Fruit fly (Drosophila melanogaster): ENCODE measurements around the gene CG8032.

The CG8032 gene

DNA sequence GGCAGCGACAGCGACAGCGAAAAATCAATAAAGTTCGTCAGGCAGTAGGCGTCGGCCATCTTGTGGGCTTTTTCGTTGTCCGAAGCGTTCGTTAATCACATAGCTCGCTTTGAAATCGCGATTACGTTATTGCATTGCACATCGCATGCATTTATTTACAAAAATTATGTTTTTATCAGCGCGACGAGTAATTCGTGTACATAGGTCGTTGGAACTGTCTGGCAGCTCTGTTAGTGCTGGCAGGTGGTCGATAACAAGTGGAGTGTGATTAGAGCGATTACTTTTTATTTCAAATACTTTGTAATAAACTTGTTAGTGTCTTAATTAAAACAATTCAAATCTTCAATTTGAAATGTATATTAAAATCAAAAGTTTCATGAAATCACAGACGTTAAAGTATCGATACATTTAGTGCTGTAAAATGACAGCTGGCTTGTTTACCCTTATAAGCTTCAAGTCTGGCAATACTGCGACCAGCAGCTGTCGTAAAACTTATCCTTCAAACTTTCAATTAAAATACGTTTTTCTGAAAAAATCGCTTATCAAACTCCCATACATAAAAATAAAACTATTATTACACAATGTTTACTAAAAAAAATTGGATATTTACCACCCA, at the start of gene CG8032:
CG8032 (plus strand) TSS at position 448 of the 616 bp plus-strand sequence.
- TF ChIP-seq psq (optimal IDR thresholded peaks at IDR 0.05) (no peak), h (optimal IDR thresholded peaks at IDR 0.05) (no peak), Myc (optimal IDR thresholded peaks at IDR 0.05) (no peak), insv (optimal IDR thresholded peaks at IDR 0.05) (no peak), Sin3A (optimal IDR thresholded peaks at IDR 0.05) (no peak), ttk (optimal IDR thresholded peaks at IDR 0.05) (no peak)

DNA sequence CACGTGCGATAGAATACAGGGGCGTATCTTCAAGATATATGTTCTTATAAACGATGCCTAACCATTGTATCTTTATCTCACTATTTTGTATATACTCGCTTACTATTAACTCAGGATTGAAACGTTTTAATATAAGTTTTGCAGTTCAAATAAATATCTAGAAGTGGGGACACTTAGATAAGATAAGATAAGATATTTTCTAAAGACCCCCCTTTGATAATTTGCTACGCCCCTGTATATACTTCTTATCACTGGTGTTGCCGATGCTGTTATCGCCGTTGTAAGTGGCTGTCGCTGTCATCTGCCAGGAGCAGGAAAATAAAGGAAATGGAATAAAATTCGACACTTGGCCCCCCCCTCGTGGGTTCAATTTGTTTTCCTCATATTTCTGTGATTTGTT, 47.8 kb upstream of the CG8032 start:
- TF ChIP-seq Sin3A (optimal IDR thresholded peaks at IDR 0.05), result no peak
- no peak for TF ChIP-seq insv (optimal IDR thresholded peaks at IDR 0.05)
- no peak for TF ChIP-seq psq (optimal IDR thresholded peaks at IDR 0.05)
- TF ChIP-seq Myc (optimal IDR thresholded peaks at IDR 0.05), result no peak
- TF ChIP-seq h (optimal IDR thresholded peaks at IDR 0.05), result no peak
- TF ChIP-seq ttk (optimal IDR thresholded peaks at IDR 0.05), result no peak

DNA sequence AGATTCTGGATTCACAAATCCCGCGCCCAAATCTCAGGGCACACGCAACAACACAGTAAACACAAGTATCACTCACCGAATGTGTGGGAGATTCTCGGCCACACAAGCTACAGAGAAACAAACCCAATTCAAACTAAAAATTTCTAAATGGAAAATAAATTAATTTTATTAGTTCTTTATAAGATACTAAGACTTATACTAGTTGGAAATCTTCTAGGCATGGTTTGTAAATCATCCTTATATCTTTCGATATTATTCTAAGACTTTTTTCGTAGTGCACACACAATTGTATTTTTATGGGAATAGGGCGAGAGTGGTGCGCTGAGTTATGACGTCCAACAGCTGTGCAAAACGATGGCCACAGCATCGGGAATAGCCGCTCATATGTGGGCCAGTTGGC, 44.8 kb upstream of the CG8032 start:
- TF ChIP-seq Myc (optimal IDR thresholded peaks at IDR 0.05) (no peak), Sin3A (optimal IDR thresholded peaks at IDR 0.05) (no peak), insv (optimal IDR thresholded peaks at IDR 0.05) (no peak), h (optimal IDR thresholded peaks at IDR 0.05) (no peak), psq (optimal IDR thresholded peaks at IDR 0.05) (no peak), ttk (optimal IDR thresholded peaks at IDR 0.05) (no peak)

DNA sequence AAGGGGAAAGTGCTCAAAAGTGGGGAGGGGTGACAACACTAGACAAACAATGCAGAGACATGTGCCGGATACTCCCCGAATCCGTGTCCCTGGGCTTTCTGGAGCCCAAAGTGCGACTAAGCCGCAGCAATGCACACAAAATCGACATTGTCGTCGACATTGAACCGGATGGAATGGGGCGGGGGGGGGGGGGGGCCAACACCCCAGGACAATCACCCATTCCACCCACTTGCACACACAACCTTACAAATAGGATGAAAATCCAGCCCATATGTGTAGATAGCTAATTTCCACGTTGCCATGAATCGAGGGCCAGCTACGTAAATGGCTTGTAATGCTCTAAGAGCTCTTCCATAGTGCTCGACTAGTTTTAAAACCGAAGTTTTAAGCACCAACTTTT, 43.2 kb upstream of the CG8032 start:
- TF ChIP-seq Myc (optimal IDR thresholded peaks at IDR 0.05), result no peak

DNA sequence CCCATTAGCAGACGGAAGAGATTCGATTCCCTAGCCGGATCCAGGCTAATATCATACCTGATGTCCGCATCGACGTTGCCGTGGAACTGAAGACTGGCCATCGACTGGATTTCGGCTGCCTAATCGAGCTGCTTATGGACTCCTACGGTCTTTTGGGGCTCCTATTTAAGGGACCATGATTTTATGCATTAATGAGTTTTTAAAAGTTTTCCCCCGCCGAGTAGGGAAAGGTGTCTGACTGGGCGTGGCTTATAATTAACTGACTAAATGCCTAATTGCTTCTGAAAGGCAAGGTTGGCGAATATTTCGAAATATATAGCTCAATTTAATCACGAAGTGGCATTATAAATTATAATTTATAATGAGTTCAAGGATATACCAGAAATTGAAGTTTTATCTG, 28.1 kb upstream of the CG8032 start, which contains the start of gene Or85e:
Or85e (minus strand) TSS at position 101 of the 400 bp plus-strand sequence.
- TF ChIP-seq insv (optimal IDR thresholded peaks at IDR 0.05), result no peak
- TF ChIP-seq ttk (optimal IDR thresholded peaks at IDR 0.05), result no peak
- no peak for TF ChIP-seq psq (optimal IDR thresholded peaks at IDR 0.05)
- no peak for TF ChIP-seq h (optimal IDR thresholded peaks at IDR 0.05)
- TF ChIP-seq Myc (optimal IDR thresholded peaks at IDR 0.05), result no peak
- no peak for TF ChIP-seq Sin3A (optimal IDR thresholded peaks at IDR 0.05)

DNA sequence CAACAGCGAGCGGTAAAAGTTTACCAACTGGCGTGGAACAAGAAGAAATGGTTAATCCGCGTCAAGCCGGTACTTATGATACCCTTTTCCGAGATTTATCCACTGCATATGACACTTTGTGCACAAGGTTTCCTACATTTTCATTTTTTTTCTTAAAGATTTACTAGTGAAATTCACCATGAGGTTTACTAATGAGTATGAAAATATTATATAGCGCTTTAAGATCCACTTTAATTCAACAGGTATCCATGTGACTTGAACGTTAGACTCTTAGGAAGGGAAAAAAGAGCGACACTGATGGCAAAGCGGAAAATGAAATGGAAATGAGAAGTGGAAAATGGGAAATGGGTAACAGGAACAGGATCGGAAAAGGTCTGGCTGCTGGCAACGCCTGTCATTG, 25.3 kb upstream of the CG8032 start:
- TF ChIP-seq Sin3A (optimal IDR thresholded peaks at IDR 0.05), result no peak
- TF ChIP-seq Myc (optimal IDR thresholded peaks at IDR 0.05), result no peak
- TF ChIP-seq psq (optimal IDR thresholded peaks at IDR 0.05), result no peak
- no peak for TF ChIP-seq h (optimal IDR thresholded peaks at IDR 0.05)
- TF ChIP-seq ttk (optimal IDR thresholded peaks at IDR 0.05), result no peak
- TF ChIP-seq insv (optimal IDR thresholded peaks at IDR 0.05), result no peak

DNA sequence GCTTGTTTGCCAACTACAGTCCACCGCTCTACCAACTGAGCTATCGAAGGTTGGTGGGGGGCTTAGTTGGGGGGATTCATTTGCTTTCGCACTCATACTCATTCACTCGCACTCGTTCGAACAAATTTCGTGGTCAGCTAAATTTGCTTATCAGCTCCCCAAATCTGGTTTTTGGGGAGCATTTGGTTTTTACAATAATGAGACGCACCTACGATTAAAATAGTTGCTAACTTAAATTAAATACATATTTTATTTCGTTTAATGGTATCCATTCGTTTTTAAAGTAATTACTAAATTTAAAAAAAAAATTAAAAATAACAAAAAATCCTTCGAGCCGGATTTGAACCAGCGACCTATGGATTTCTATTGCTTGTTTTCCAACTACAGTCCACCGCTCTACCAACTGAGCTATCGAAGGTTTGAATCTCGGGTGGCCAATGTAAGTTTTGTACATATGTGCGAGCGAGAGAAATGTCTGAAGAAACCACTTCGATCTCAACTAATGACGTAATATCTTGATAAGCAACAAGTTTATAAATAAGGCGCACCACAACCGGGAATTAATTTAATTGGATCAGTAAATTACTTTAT, 21.4 kb upstream of the CG8032 start:
- TF ChIP-seq ttk (optimal IDR thresholded peaks at IDR 0.05) (no peak), Sin3A (optimal IDR thresholded peaks at IDR 0.05) (no peak), insv (optimal IDR thresholded peaks at IDR 0.05) (no peak), psq (optimal IDR thresholded peaks at IDR 0.05) (no peak), h (optimal IDR thresholded peaks at IDR 0.05) (no peak)

DNA sequence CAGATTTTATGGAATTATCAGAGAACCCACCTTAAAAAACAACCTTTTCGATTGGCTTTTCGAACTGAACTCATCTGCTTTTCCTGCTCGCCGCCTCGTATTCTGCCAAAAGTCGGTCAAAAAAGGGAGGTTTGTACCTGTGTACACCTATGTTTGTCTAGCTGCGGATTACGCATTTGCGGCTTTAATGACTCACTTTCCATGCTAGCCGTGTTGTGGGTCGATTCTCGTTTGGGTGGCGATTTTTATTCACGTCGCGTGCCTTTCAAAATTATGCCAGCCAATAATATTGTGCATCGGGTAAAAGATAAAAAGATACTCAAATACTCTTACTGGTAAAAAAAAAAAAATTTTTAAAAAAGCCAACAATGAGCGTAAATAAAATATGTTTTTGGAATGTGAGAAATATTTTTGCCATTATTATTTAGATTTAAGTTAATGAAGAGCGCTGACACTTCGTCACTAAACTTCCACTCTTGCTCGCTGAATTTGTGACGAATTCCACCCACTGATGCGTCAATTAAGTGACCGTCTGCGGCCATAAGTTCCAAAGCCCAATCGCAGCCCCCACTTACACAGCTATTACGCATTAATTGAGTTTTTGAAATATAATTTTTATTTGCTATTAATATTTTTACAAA, 18.2 kb upstream of the CG8032 start, which contains the start of gene Cyp313b1:
Cyp313b1 (minus strand) TSS at position 71 of the 641 bp plus-strand sequence.
- TF ChIP-seq insv (optimal IDR thresholded peaks at IDR 0.05) (no peak), ttk (optimal IDR thresholded peaks at IDR 0.05) (no peak), Sin3A (optimal IDR thresholded peaks at IDR 0.05) (no peak), h (optimal IDR thresholded peaks at IDR 0.05) (no peak), Myc (optimal IDR thresholded peaks at IDR 0.05) (no peak), psq (optimal IDR thresholded peaks at IDR 0.05) (no peak)

DNA sequence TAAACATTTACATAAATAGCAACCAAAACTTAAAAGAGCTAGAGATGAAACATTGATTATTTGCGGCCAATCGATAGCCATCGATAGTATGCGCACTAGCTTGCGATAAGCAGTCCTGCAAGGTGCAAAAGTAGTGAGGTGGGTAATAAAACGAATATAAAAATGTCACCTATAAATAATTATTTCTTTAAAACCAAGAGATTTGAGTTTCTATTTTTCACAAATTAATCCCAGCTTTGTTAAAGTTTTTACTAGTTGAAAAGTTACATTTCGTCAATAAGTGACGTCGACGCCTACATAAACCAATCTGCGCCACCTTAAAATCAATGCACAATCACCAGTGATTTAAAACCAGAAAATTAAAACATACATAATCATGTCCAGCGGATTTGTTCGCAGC, 13.2 kb upstream of the CG8032 start, which contains the start of the genes Mkk4 and SLIRP2:
Mkk4 (minus strand) TSS at position 56 of the 400 bp plus-strand sequence.
SLIRP2 (plus strand) TSS at position 344 of the 400 bp plus-strand sequence.
- TF ChIP-seq Myc (optimal IDR thresholded peaks at IDR 0.05) (no peak), insv (optimal IDR thresholded peaks at IDR 0.05) (no peak), h (optimal IDR thresholded peaks at IDR 0.05) (no peak), Sin3A (optimal IDR thresholded peaks at IDR 0.05) (no peak), ttk (optimal IDR thresholded peaks at IDR 0.05) (no peak), psq (optimal IDR thresholded peaks at IDR 0.05) (no peak)

DNA sequence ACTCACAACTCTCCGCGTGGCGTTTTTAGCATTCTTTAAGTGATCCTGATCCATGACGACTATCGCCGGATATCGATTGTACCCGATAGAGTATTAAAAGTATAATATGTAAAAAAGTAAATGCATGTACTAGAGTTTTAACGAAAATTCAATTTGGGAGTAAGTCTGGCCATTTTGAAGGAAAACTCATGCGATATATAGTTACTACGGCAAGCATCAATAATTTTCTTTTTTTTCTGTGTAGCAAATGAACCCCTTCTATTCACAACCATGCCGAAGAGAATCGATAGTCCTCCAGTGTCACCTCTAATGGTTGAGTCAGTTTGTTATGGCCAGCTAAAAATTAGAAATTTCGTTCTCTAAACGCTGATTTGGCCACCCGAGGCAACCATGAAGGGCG, 11.2 kb upstream of the CG8032 start, which contains the start of the genes Sys1 and Dhod:
Sys1 (plus strand) TSS at position 91 of the 400 bp plus-strand sequence.
Dhod (minus strand) TSS at position 186 of the 400 bp plus-strand sequence.
- no peak for TF ChIP-seq psq (optimal IDR thresholded peaks at IDR 0.05)
- no peak for TF ChIP-seq h (optimal IDR thresholded peaks at IDR 0.05)

DNA sequence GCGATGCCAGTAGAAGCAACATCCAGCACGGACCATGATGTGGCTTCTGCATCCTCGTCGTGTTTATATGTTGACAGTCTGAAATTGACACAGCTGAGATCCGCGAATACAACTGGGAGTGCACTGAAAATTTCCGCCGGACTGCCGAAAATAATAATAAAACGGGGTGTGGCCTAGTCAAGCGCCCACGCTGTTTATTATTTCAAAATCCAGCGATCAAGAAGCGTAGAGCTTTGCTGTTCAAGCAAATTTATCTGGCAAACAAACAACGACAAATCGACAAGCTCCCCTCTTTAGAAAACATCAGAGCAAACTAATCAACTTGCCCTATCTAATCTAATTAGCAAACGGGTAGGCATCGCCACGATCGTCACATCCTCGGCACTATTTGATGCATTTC, 9.9 kb upstream of the CG8032 start:
- no peak for TF ChIP-seq ttk (optimal IDR thresholded peaks at IDR 0.05)
- no peak for TF ChIP-seq Myc (optimal IDR thresholded peaks at IDR 0.05)
- TF ChIP-seq psq (optimal IDR thresholded peaks at IDR 0.05), result no peak
- no peak for TF ChIP-seq h (optimal IDR thresholded peaks at IDR 0.05)

DNA sequence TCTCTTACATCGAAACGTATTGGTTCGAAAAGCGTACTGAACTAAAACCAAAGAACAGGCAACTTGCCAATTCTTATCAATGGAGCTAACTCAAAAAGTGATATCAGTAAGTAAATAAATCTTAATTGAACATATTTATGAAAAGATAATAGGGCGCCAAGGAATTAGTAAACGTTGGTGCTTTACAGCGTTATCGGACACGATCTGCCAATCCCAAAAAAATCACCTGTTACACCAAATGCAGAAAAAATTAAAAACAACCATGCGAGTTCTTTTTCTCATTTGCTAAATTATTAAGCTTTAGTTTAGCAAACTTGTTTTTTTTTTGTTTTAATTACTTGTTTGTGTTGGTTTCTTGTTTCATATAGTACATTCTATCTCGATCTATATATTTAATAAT, 9.2 kb upstream of the CG8032 start, which contains the start of gene CG42489:
CG42489 (minus strand) TSS at position 101 of the 400 bp plus-strand sequence.
- TF ChIP-seq h (optimal IDR thresholded peaks at IDR 0.05), result no peak
- no peak for TF ChIP-seq ttk (optimal IDR thresholded peaks at IDR 0.05)
- TF ChIP-seq Myc (optimal IDR thresholded peaks at IDR 0.05), result no peak
- TF ChIP-seq insv (optimal IDR thresholded peaks at IDR 0.05), result no peak
- no peak for TF ChIP-seq Sin3A (optimal IDR thresholded peaks at IDR 0.05)
- no peak for TF ChIP-seq psq (optimal IDR thresholded peaks at IDR 0.05)
